Worm (Caenorhabditis elegans): ENCODE results near the gene srx-131.

DNA sequence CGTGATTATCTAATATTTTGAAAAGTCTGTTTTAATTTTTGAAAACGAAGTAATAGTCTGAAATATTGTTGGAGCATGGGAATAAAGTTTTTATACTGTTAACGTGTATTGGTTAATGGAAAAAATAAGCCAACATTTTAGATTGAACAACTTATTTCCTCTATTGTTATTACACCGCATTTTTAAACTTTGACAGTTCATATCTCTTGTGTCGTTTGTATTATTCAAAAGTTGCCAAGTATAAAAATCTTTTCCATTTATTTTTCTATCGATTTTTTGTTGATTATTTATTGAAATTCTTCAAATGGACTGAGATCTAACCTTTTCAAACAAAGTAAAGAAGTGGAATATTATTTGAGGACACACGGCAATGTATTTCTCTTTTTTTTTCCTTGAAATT, 14.4 kb upstream of the srx-131 start, which contains the start of gene str-165:
- TF ChIP-seq elt-1 (tag; optimal IDR thresholded peaks at IDR 0.05) (no peak), unc-55 (GFP tag; optimal IDR thresholded peaks at IDR 0.05) (no peak), mdl-1 (tag; optimal IDR thresholded peaks at IDR 0.05) (no peak), nhr-23 (tag; optimal IDR thresholded peaks at IDR 0.05) (no peak), elt-3 (tag; optimal IDR thresholded peaks at IDR 0.05) (no peak), ztf-4 (tag; optimal IDR thresholded peaks at IDR 0.05) (no peak), ztf-11 (tag; optimal IDR thresholded peaks at IDR 0.05) (no peak), lin-11 (tag; optimal IDR thresholded peaks at IDR 0.05) (no peak)
